Worm (Caenorhabditis elegans): ENCODE data around the gene F55A11.8.

F55A11.8 gene

DNA sequence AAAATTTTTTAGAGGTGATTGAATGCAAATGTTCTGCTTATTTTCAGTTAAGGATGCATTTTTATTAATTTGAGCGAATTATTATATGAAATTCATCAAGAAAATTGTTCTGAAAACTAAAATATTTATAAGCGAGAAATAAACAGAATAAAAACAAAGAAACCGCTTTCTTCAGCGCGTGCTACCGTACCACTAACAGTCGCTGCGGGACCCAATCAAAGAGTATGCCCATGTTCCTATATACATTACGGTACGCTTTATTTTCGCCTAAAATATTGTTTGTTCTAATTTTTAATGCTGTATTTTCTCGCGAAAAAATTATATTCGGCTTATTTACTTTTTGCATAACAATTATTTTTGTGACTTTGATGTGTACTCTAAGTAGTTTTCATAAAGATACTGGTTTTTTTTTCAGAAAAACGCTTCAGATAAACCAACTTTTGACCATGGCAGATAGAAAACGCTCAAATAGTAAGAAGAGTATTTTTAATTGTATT lies at the start of gene F55A11.8:
Gene F55A11.8, plus strand, starts transcription at position 447 of the 497 bp plus-strand sequence.
- TF ChIP-seq mab-5 (tag; optimal IDR thresholded peaks at IDR 0.05) (no peak), nhr-77 (tag; optimal IDR thresholded peaks at IDR 0.05) (no peak), F13H6.1 (tag; optimal IDR thresholded peaks at IDR 0.05) (no peak), gmeb-1 (tag; optimal IDR thresholded peaks at IDR 0.05) (no peak), R02D3.7 (tag; optimal IDR thresholded peaks at IDR 0.05) (no peak), nhr-12 (tag; optimal IDR thresholded peaks at IDR 0.05) (no peak), fos-1 (tag; optimal IDR thresholded peaks at IDR 0.05) (no peak), alr-1 (tag; optimal IDR thresholded peaks at IDR 0.05) (no peak), egl-27 (tag; optimal IDR thresholded peaks at IDR 0.05) (no peak), lin-11 (tag; optimal IDR thresholded peaks at IDR 0.05) (no peak), unc-39 (tag; optimal IDR thresholded peaks at IDR 0.05) (no peak), nhr-11 (tag; optimal IDR thresholded peaks at IDR 0.05) (no peak), lsy-2 (tag; optimal IDR thresholded peaks at IDR 0.05) (no peak), unc-55 (GFP tag; optimal IDR thresholded peaks at IDR 0.05) (no peak)

DNA sequence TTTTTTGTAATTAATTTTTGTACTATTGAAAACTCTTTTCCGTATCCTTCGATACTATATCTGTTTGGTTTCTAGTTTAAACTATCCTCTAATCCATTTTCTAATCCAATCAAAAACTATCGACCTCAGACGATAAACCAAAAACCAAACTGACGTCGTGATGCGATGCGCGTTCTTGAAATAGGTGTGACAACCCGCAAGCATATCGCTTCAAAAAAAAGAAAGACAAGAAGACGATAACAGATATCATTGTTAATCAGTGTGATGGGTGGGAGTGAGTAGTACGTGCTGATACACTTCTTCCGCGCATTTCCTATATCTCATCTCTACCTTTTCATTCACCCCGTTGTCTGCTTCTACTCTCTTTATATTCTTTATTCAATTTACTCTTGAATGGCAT lies 48.2 kb upstream of the F55A11.8 start, which contains the start of gene T04F3.1:
Gene T04F3.1, plus strand, starts transcription at position 246 of the 400 bp plus-strand sequence.
- TF ChIP-seq gmeb-1 (tag; optimal IDR thresholded peaks at IDR 0.05) (no peak), nhr-21 (tag; optimal IDR thresholded peaks at IDR 0.05) (peak; percentile 41), sma-9 (GFP tag; optimal IDR thresholded peaks at IDR 0.05) (peak; percentile 75), sma-9 (tag; optimal IDR thresholded peaks at IDR 0.05) (no peak)

DNA sequence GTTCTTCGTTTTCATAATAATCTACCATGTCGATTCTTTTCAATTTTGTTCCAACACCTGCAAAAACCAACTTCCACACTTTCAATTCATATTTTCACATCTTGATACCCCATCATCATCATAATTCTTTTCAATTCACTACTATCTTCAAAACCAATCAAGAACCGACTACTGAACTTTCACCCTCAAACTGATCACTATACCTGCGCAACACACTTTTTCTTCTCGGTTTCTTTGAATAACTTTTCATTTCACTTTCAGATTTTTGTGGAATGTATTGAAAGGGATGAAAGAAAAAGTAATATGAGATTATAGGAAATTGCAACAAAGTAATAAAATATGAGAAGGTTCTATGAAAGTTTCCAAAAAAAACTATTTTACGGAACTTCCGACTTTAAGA lies 46.9 kb upstream of the F55A11.8 start:
- no peak for TF ChIP-seq ceh-82 (tag; optimal IDR thresholded peaks at IDR 0.05)
- peak; percentile 69 for TF ChIP-seq blmp-1 (tag; optimal IDR thresholded peaks at IDR 0.05; ENCODE audit: insufficient read depth)

DNA sequence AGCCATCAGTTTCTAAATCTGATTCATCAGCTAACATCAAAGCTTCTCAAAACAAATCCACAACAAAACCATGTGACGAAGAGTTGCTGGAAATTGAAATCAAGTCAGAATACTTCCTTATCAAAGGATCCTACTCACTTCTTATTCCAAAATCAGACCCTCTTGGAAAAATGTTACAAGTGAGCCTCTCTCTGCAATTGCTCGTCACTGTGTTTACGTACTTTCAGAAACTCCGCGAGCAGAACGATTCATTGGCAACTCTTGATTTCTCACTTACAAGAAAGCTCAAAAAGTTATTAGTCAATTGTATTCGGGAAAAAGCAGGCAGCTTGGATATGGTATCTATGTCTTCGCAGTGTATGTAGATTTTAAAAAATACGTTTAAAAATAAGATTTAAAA lies 36.5 kb upstream of the F55A11.8 start:
- TF ChIP-seq ztf-4 (tag; optimal IDR thresholded peaks at IDR 0.05): no peak
- no peak for TF ChIP-seq unc-55 (GFP tag; optimal IDR thresholded peaks at IDR 0.05)
- no peak for TF ChIP-seq skn-1 (tag; optimal IDR thresholded peaks at IDR 0.05)
- no peak for TF ChIP-seq snpc-4 (tag; optimal IDR thresholded peaks at IDR 0.05)
- no peak for TF ChIP-seq elt-3 (tag; optimal IDR thresholded peaks at IDR 0.05)
- no peak for TF ChIP-seq F13H6.1 (tag; optimal IDR thresholded peaks at IDR 0.05)
- TF ChIP-seq R02D3.7 (tag; optimal IDR thresholded peaks at IDR 0.05): no peak

DNA sequence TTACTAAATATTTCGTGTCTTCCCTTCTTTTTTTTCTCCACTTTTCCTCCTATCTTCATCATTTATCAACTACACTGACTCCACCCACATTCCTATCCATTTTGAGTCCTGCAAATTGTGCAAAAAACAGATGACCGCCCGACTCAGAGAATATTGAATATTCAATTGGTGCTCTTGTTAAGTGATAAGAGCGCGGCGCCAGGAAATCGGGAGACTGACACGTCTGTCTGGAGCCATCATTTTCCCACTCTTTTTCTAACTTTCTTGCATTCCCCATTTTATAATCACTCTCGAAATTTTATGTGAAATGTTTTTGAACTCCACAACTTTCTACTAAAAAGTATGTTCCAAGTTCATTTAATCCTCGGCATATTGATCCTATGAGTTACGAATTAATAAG lies 32.1 kb upstream of the F55A11.8 start:
- no peak for TF ChIP-seq alr-1 (tag; optimal IDR thresholded peaks at IDR 0.05)
- peak; percentile 57 for TF ChIP-seq fos-1 (tag; optimal IDR thresholded peaks at IDR 0.05)
- no peak for TF ChIP-seq lin-13 (GFP tag; optimal IDR thresholded peaks at IDR 0.05)
- no peak for TF ChIP-seq aly-2 (tag; optimal IDR thresholded peaks at IDR 0.05)
- no peak for TF ChIP-seq unc-62 (GFP tag; optimal IDR thresholded peaks at IDR 0.05)
- TF ChIP-seq skn-1 (tag; optimal IDR thresholded peaks at IDR 0.05): no peak
- no peak for TF ChIP-seq ZK546.5 (tag; optimal IDR thresholded peaks at IDR 0.05)
- TF ChIP-seq lin-39 (tag; optimal IDR thresholded peaks at IDR 0.05): no peak
- no peak for TF ChIP-seq unc-55 (GFP tag; optimal IDR thresholded peaks at IDR 0.05)
- TF ChIP-seq ceh-82 (tag; optimal IDR thresholded peaks at IDR 0.05): no peak
- no peak for TF ChIP-seq nhr-129 (tag; optimal IDR thresholded peaks at IDR 0.05)
- TF ChIP-seq sma-9 (GFP tag; optimal IDR thresholded peaks at IDR 0.05): peak; percentile 2
- TF ChIP-seq sma-9 (tag; optimal IDR thresholded peaks at IDR 0.05): no peak
- TF ChIP-seq ztf-4 (tag; optimal IDR thresholded peaks at IDR 0.05): no peak
- TF ChIP-seq crh-2 (tag; optimal IDR thresholded peaks at IDR 0.05): no peak

DNA sequence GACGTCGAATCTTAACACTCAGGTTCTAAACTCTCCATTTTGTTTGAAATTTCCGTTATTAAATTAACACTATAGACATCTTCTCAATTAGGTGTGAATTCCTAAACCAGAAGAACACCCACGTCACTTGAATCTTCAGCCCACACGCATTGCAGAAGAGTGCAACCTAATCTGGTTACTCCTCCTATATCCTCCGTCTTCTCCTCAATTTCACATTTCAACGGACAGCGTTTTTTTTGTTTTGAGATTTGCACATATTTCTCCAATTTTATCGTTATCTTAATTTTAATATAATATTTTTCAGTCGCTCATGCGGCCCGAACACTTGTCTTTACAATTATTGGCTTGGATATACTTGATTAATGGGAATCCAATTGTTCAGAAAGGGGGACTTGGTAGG lies 30.6 kb upstream of the F55A11.8 start, which contains the start of gene smoc-1:
Gene smoc-1, plus strand, starts transcription at position 301 of the 400 bp plus-strand sequence.
- TF ChIP-seq nhr-21 (tag; optimal IDR thresholded peaks at IDR 0.05) (no peak), fos-1 (tag; optimal IDR thresholded peaks at IDR 0.05) (no peak), sma-9 (GFP tag; optimal IDR thresholded peaks at IDR 0.05) (no peak), sma-9 (tag; optimal IDR thresholded peaks at IDR 0.05) (no peak), Y55F3AM.14 (GFP tag; optimal IDR thresholded peaks at IDR 0.05) (no peak), gmeb-1 (tag; optimal IDR thresholded peaks at IDR 0.05) (no peak), F13H6.1 (tag; optimal IDR thresholded peaks at IDR 0.05) (no peak), unc-39 (tag; optimal IDR thresholded peaks at IDR 0.05) (no peak), ZK546.5 (tag; optimal IDR thresholded peaks at IDR 0.05) (no peak), mdl-1 (tag; optimal IDR thresholded peaks at IDR 0.05) (no peak)

All from whole organism, L2 larva.